Worm (Caenorhabditis elegans): ENCODE results near the gene lgc-41.

DNA sequence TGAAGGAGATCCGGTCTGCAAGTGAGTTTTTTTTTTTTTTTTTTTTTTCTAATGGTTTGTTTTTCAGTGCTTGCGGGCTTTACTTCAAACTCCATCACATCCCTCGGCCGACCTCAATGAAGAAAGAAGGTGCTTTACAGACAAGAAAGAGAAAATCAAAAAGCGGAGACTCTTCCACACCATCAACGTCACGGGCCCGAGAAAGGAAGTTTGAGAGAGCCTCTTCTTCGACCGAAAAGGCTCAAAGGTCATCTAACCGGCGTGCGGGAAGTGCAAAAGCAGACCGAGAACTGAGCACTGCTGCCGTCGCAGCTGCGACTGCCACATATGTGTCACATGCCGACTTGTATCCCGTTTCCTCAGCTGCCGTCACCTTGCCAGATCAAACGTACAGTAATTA lies 28.2 kb downstream of the lgc-41 start:
- TF ChIP-seq tra-4 (tag; optimal IDR thresholded peaks at IDR 0.05) = no peak
- TF ChIP-seq ama-1 (optimal IDR thresholded peaks at IDR 0.05) = no peak

Data from whole organism, early embryonic.